Fruit fly (Drosophila melanogaster) whole organism, embryonic: ENCODE measurements around the gene CG32633.

Experiments used
- Asciz ChIP-seq: fragments of 200-800 bp; sonication (Bioruptor generic); optimal IDR thresholded peaks from 2 replicates; lab custom pipeline; 2017; ENCODE audit warnings: missing biosample characterization, mild to moderate bottlenecking, missing genetic modification characterization, missing genetic modification reagents
- CG10147 ChIP-seq: fragments of 200-800 bp; sonication (Bioruptor generic); optimal IDR thresholded peaks from 2 replicates; lab custom pipeline; 2019; ENCODE audit warnings: missing biosample characterization, mild to moderate bottlenecking, missing genetic modification characterization, moderate library complexity
- CG10274 ChIP-seq: fragments of 200-800 bp; sonication (Bioruptor generic); optimal IDR thresholded peaks from 3 replicates; lab custom pipeline; 2017; ENCODE audit warnings: missing biosample characterization, mild to moderate bottlenecking, missing genetic modification characterization
- CG10654 ChIP-seq: fragments of 200-800 bp; sonication (Bioruptor generic); optimal IDR thresholded peaks from 2 replicates; lab custom pipeline; 2016; ENCODE audit warnings: missing biosample characterization, missing genetic modification characterization
- CG13424 ChIP-seq: fragments of 200-800 bp; sonication (Bioruptor generic); optimal IDR thresholded peaks from 2 replicates; lab custom pipeline; 2019; ENCODE audit warnings: missing biosample characterization, mild to moderate bottlenecking, missing genetic modification characterization, moderate library complexity
- CG14965 ChIP-seq: fragments of 200-800 bp; sonication (Bioruptor generic); optimal IDR thresholded peaks from 2 replicates; lab custom pipeline; 2016; ENCODE audit warnings: missing biosample characterization, missing genetic modification characterization, borderline replicate concordance
- CG15479 ChIP-seq: fragments of 200-800 bp; sonication (Bioruptor generic); optimal IDR thresholded peaks from 3 replicates; lab custom pipeline; 2019; ENCODE audit warnings: missing biosample characterization, mild to moderate bottlenecking, missing genetic modification characterization, moderate library complexity
- CG15696 ChIP-seq: fragments of 200-800 bp; sonication (Bioruptor generic); optimal IDR thresholded peaks from 2 replicates; lab custom pipeline; 2019; ENCODE audit warnings: missing biosample characterization, mild to moderate bottlenecking, missing genetic modification characterization, moderate library complexity
- CG16779 ChIP-seq: fragments of 200-800 bp; sonication (Bioruptor generic); IDR thresholded peaks from 2 replicates; pipeline ENCODE4 v1.3.6; 2022; ENCODE audit warnings: missing biosample characterization, missing genetic modification characterization
- CG17186 ChIP-seq: fragments of 200-800 bp; sonication (Bioruptor generic); optimal IDR thresholded peaks from 3 replicates; lab custom pipeline; 2017; ENCODE audit warnings: missing biosample characterization, missing genetic modification reagents, missing genetic modification characterization
- CG1792 ChIP-seq: fragments of 200-800 bp; sonication (Bioruptor generic); optimal IDR thresholded peaks from 2 replicates; lab custom pipeline; 2016; ENCODE audit warnings: missing biosample characterization, missing genetic modification characterization
- CG18011 ChIP-seq: fragments of 200-800 bp; sonication (Bioruptor generic); optimal IDR thresholded peaks from 2 replicates; lab custom pipeline; 2017; ENCODE audit warnings: missing biosample characterization, missing genetic modification characterization, mild to moderate bottlenecking, moderate library complexity, missing genotype
- CG34224 ChIP-seq: fragments of 200-800 bp; sonication (Bioruptor generic); IDR thresholded peaks from 3 replicates; pipeline ENCODE4 v1.3.6; 2022; ENCODE audit warnings: missing biosample characterization, missing genetic modification characterization; ENCODE audit not compliant: partially characterized antibody
- CG3838 ChIP-seq: fragments of 200-800 bp; sonication (Bioruptor generic); optimal IDR thresholded peaks from 3 replicates; lab custom pipeline; 2016; ENCODE audit warnings: missing biosample characterization, missing genetic modification characterization
- CG4360 ChIP-seq: fragments of 200-800 bp; sonication (Bioruptor generic); IDR thresholded peaks from 2 replicates; pipeline ENCODE4 v1.3.6; 2022; ENCODE audit warnings: missing biosample characterization, missing genetic modification characterization
- CG4707 ChIP-seq: fragments of 200-800 bp; sonication (Bioruptor generic); optimal IDR thresholded peaks from 2 replicates; lab custom pipeline; 2018; ENCODE audit warnings: missing biosample characterization, mild to moderate bottlenecking, missing genetic modification characterization, moderate library complexity
- CG9215 ChIP-seq: fragments of 200-800 bp; sonication (Bioruptor generic); IDR thresholded peaks from 2 replicates; pipeline ENCODE4 v1.3.6; 2022; ENCODE audit warnings: missing biosample characterization, missing genetic modification characterization
- CG9609 ChIP-seq: fragments of 200-800 bp; sonication (Bioruptor generic); optimal IDR thresholded peaks from 3 replicates; lab custom pipeline; 2016; ENCODE audit warnings: missing biosample characterization, missing genetic modification characterization
- CG9797 ChIP-seq: fragments of 200-800 bp; sonication (Bioruptor generic); optimal IDR thresholded peaks from 3 replicates; lab custom pipeline; 2018; ENCODE audit warnings: missing biosample characterization, mild to moderate bottlenecking, missing genetic modification characterization
- CG9876 ChIP-seq: fragments of 200-800 bp; sonication (Bioruptor generic); optimal IDR thresholded peaks from 2 replicates; lab custom pipeline; 2016; ENCODE audit warnings: missing biosample characterization, missing genetic modification characterization
- CrebB ChIP-seq: fragments of 200-800 bp; sonication (Bioruptor generic); optimal IDR thresholded peaks from 3 replicates; lab custom pipeline; 2018; ENCODE audit warnings: missing biosample characterization, mild to moderate bottlenecking, missing genetic modification characterization
- D ChIP-seq, 2 experiments: fragments of 200-800 bp in 1 of 2; fragments of >200 bp in 1 of 2; sonication (Bioruptor generic) in 1 of 2; optimal IDR thresholded peaks; 2 replicates in 1 of 2; 3 replicates in 1 of 2; lab custom pipeline; 2017; ENCODE audit warnings: mild to moderate bottlenecking in 1 of 2, missing biosample characterization in 1 of 2, missing genetic modification characterization in 1 of 2, missing genetic modification reagents in 1 of 2
- E2f1 ChIP-seq: fragments of 200-800 bp; sonication (Bioruptor generic); IDR thresholded peaks from 2 replicates; pipeline ENCODE4 v1.3.6; 2022; ENCODE audit warnings: missing biosample characterization, missing genetic modification characterization
- H15 ChIP-seq: fragments of 200-800 bp; sonication (Bioruptor generic); IDR thresholded peaks from 3 replicates; pipeline ENCODE4 v1.3.6; 2022; ENCODE audit warnings: missing biosample characterization, missing genetic modification characterization
- H2.0 ChIP-seq: fragments of 200-800 bp; sonication (Bioruptor generic); IDR thresholded peaks from 2 replicates; pipeline ENCODE4 v1.3.6; 2022; ENCODE audit warnings: missing biosample characterization, missing genetic modification characterization
- Mrtf ChIP-seq: fragments of 200-800 bp; sonication (Bioruptor generic); IDR thresholded peaks from 3 replicates; pipeline ENCODE4 v1.3.6; 2022; ENCODE audit warnings: missing biosample characterization, missing genetic modification characterization
- Nf-YC ChIP-seq: fragments of 200-800 bp; optimal IDR thresholded peaks from 3 replicates; lab custom pipeline; 2019; ENCODE audit warnings: missing biosample characterization, mild to moderate bottlenecking, missing genetic modification characterization, moderate library complexity
- Sox102F ChIP-seq: fragments of 200-800 bp; sonication (Bioruptor generic); optimal IDR thresholded peaks from 2 replicates; lab custom pipeline; 2018; ENCODE audit warnings: missing biosample characterization, mild to moderate bottlenecking, missing genetic modification characterization, moderate library complexity
- Trl ChIP-seq, 3 experiments: fragments of >200 bp in 2 of 3; fragments of 200-800 bp in 1 of 3; sonication (Bioruptor generic) in 1 of 3; optimal IDR thresholded peaks; 2 replicates in 1 of 3; 3 replicates in 2 of 3; lab custom pipeline; 2016 to 2017; ENCODE audit warnings: missing biosample characterization in 1 of 3, missing genetic modification characterization in 1 of 3
- cg ChIP-seq: fragments of 200-800 bp; sonication (Bioruptor generic); optimal IDR thresholded peaks from 3 replicates; lab custom pipeline; 2019; ENCODE audit warnings: missing biosample characterization, mild to moderate bottlenecking, missing genetic modification characterization, moderate library complexity
- ci ChIP-seq: fragments of 200-800 bp; sonication (Bioruptor generic); IDR thresholded peaks from 3 replicates; pipeline ENCODE4 v1.3.6; 2022; ENCODE audit warnings: missing biosample characterization, missing genetic modification characterization
- crol ChIP-seq: fragments of 200-800 bp; sonication (Bioruptor generic); IDR thresholded peaks from 2 replicates; pipeline ENCODE4 v1.3.6; 2022; ENCODE audit warnings: missing biosample characterization, missing genetic modification characterization
- dysf ChIP-seq: fragments of 200-800 bp; sonication (Bioruptor generic); IDR thresholded peaks from 3 replicates; pipeline ENCODE4 v1.3.6; 2022; ENCODE audit warnings: missing biosample characterization, missing genetic modification characterization
- gcm ChIP-seq: fragments of 200-800 bp; sonication (Bioruptor generic); optimal IDR thresholded peaks from 2 replicates; lab custom pipeline; 2019; ENCODE audit warnings: missing biosample characterization, mild to moderate bottlenecking, missing genetic modification characterization, moderate library complexity
- gem ChIP-seq: fragments of 200-800 bp; sonication (Bioruptor generic); optimal IDR thresholded peaks from 2 replicates; lab custom pipeline; 2019; ENCODE audit warnings: missing biosample characterization, mild to moderate bottlenecking, missing genetic modification characterization, moderate library complexity
- hbn ChIP-seq: fragments of 200-800 bp; sonication (Bioruptor generic); IDR thresholded peaks from 2 replicates; pipeline ENCODE4 v1.3.6; 2022; ENCODE audit warnings: missing biosample characterization, missing genetic modification characterization; ENCODE audit not compliant: partially characterized antibody
- hkb ChIP-seq, 2 experiments: fragments of 200-800 bp in 1 of 2; fragments of >200 bp in 1 of 2; sonication (Bioruptor generic) in 1 of 2; IDR thresholded peaks in 1 of 2; optimal IDR thresholded peaks in 1 of 2; 2 replicates each; pipeline versions ENCODE4 v1.3.6 to Lab custom; 2017 to 2022; ENCODE audit warnings: missing biosample characterization in 1 of 2, missing genetic modification characterization in 1 of 2
- nerfin-2 ChIP-seq: fragments of 200-800 bp; sonication (Bioruptor generic); IDR thresholded peaks from 2 replicates; pipeline ENCODE4 v1.3.6; 2022; ENCODE audit warnings: missing biosample characterization, missing genetic modification characterization; ENCODE audit not compliant: partially characterized antibody
- otp ChIP-seq: fragments of 200-800 bp; sonication (Bioruptor generic); IDR thresholded peaks from 3 replicates; pipeline ENCODE4, ENCODE4 v1.3.6; 2022; ENCODE audit warnings: missing biosample characterization, missing genetic modification characterization
- pros ChIP-seq: fragments of 200-800 bp; sonication (Bioruptor generic); optimal IDR thresholded peaks from 3 replicates; lab custom pipeline; 2019; ENCODE audit warnings: missing biosample characterization, mild to moderate bottlenecking, missing genetic modification characterization, moderate library complexity
- row ChIP-seq: fragments of 200-800 bp; sonication (Bioruptor generic); IDR thresholded peaks from 3 replicates; pipeline ENCODE4 v1.3.6; 2022; ENCODE audit warnings: missing biosample characterization, missing genetic modification characterization
- shn ChIP-seq: fragments of 200-800 bp; sonication (Bioruptor generic); optimal IDR thresholded peaks from 3 replicates; lab custom pipeline; 2016; ENCODE audit warnings: missing biosample characterization, missing genetic modification characterization
- slou ChIP-seq: fragments of 200-800 bp; sonication (Bioruptor generic); optimal IDR thresholded peaks from 3 replicates; lab custom pipeline; 2016; ENCODE audit warnings: missing biosample characterization, missing genetic modification characterization
- stwl ChIP-seq: fragments of 200-800 bp; sonication (Bioruptor generic); optimal IDR thresholded peaks from 3 replicates; lab custom pipeline; 2018; ENCODE audit warnings: missing biosample characterization, mild to moderate bottlenecking, missing genetic modification characterization, moderate library complexity
- tio ChIP-seq: fragments of 200-800 bp; sonication (Bioruptor generic); optimal IDR thresholded peaks from 2 replicates; lab custom pipeline; 2017; ENCODE audit warnings: missing biosample characterization, missing genetic modification characterization, inconsistent platforms
- toy ChIP-seq: fragments of 200-800 bp; sonication (Bioruptor generic); IDR thresholded peaks from 2 replicates; pipeline ENCODE4 v1.3.6; 2022; ENCODE audit warnings: missing biosample characterization, missing genetic modification characterization
- ttk ChIP-seq: fragments of 200-800 bp; sonication (Bioruptor generic); IDR thresholded peaks from 2 replicates; pipeline ENCODE4 v2.1.2; 2022; ENCODE audit warnings: missing biosample characterization, missing genetic modification characterization
- vvl ChIP-seq: fragments of 200-800 bp; sonication (Bioruptor generic); IDR thresholded peaks from 2 replicates; pipeline ENCODE4 v1.3.6; 2022; ENCODE audit warnings: missing biosample characterization, missing genetic modification characterization

Gene CG32633

dm6 chrX:13565490-13566156, 4.2 kb downstream of the CG32633 start (continued):
- TF ChIP-seq CG10147 (GFP tag; lab: Kevin White, UChicago) (no peak), CG9797 (GFP tag; lab: Kevin White, UChicago) (no peak), cg (GFP tag; lab: Kevin White, UChicago) (peak; percentile 27), vvl (GFP tag; lab: Robert Waterston, UW) (peak; percentile 47; the same call in 1 of the 2 replicates), D (optimal IDR thresholded peaks at IDR 0.05; lab: Kevin White, UChicago) (no peak), D (GFP tag; optimal IDR thresholded peaks at IDR 0.05; lab: Kevin White, UChicago) (no peak), E2f1 (0 out of 2 replicates have a peak, but pooled peaks have one; percentile 13), crol (GFP tag; lab: Robert Waterston, UW) (peak; percentile 93), hbn (GFP tag; lab: Robert Waterston, UW) (no peak), row (GFP tag; lab: Robert Waterston, UW) (peak; percentile 33; the same call in 1 of the 3 replicates), CG4360 (GFP tag; lab: Robert Waterston, UW) (no peak), CG10274 (GFP tag; lab: Kevin White, UChicago) (no peak), CG15696 (no peak), gem (tag; lab: Kevin White, UChicago) (peak; percentile 14), CG34224 (GFP tag; lab: Robert Waterston, UW) (no peak), toy (GFP tag; lab: Robert Waterston, UW) (no peak), tio (GFP tag; lab: Kevin White, UChicago) (no peak), Asciz (GFP tag; lab: Kevin White, UChicago) (no peak), CG3838 (GFP tag; lab: Kevin White, UChicago) (no peak), CG16779 (GFP tag; lab: Robert Waterston, UW) (no peak), CG18011 (GFP tag; lab: Kevin White, UChicago) (no peak), Nf-YC (tag; lab: Kevin White, UChicago) (no peak), CG1792 (no peak), dysf (GFP tag; lab: Robert Waterston, UW) (no peak), CG9215 (GFP tag; lab: Robert Waterston, UW) (no peak), CG14965 (GFP tag; lab: Kevin White, UChicago) (no peak), hkb (optimal IDR thresholded peaks at IDR 0.05; lab: Kevin White, UChicago) (no peak), hkb (GFP tag; IDR thresholded peaks at IDR 0.05; lab: Robert Waterston, UW) (no peak), nerfin-2 (GFP tag; lab: Robert Waterston, UW) (no peak), gcm (GFP tag; lab: Kevin White, UChicago) (no peak), stwl (tag; lab: Kevin White, UChicago) (no peak), CrebB (tag; lab: Kevin White, UChicago) (no peak), H2.0 (no peak), Mrtf (no peak), slou (GFP tag; lab: Kevin White, UChicago) (no peak), CG13424 (tag; lab: Kevin White, UChicago) (no peak), ci (GFP tag; lab: Robert Waterston, UW) (no peak), CG17186 (no peak), shn (GFP tag; lab: Kevin White, UChicago) (no peak), CG4707 (GFP tag; lab: Kevin White, UChicago) (no peak), otp (no peak), Trl (optimal IDR thresholded peaks at IDR 0.05; lab: Kevin White, UChicago) (no peak), Trl (GFP tag; optimal IDR thresholded peaks at IDR 0.05; lab: Kevin White, UChicago) (no peak), CG15479 (GFP tag; lab: Kevin White, UChicago) (no peak), pros (GFP tag; lab: Kevin White, UChicago) (no peak), CG9609 (GFP tag; lab: Kevin White, UChicago) (no peak), H15 (no peak), CG9876 (GFP tag; lab: Kevin White, UChicago) (no peak), ttk (GFP tag; lab: Robert Waterston, UW) (no peak), Sox102F (GFP tag; lab: Kevin White, UChicago) (peak; percentile 5), CG10654 (no peak)
